Worm (Caenorhabditis elegans) whole organism, L2 larva: Measurements from ENCODE around the gene btb-14.
A peak's percentile ranks its signal among the peaks of the same experiment; 100 is the strongest.

Experiments
- C34F6.9 ChIP-seq: fragments of 150-350 bp; optimal IDR thresholded peaks from 2 replicates; lab custom pipeline; 2014; ENCODE audit warnings: missing biosample characterization, missing genetic modification characterization
- alr-1 ChIP-seq: fragments of 150-350 bp; optimal IDR thresholded peaks from 2 replicates; lab custom pipeline; 2014; ENCODE audit warnings: missing biosample characterization, missing genetic modification characterization
- ama-1 ChIP-seq: fragments of 150-350 bp; optimal IDR thresholded peaks from 2 replicates; lab custom pipeline; 2018; ENCODE audit warnings: inconsistent platforms
- ceh-16 ChIP-seq: fragments of 150-350 bp; optimal IDR thresholded peaks from 2 replicates; lab custom pipeline; 2014; ENCODE audit warnings: missing biosample characterization, missing genetic modification characterization
- egl-27 ChIP-seq: sonication (generic microtip); optimal IDR thresholded peaks from 3 replicates; lab custom pipeline; 2017; ENCODE audit warnings: missing biosample characterization, missing genetic modification reagents, missing genetic modification characterization
- lin-39 ChIP-seq: fragments of 150-350 bp; optimal IDR thresholded peaks from 2 replicates; lab custom pipeline; 2014; ENCODE audit warnings: missing biosample characterization, missing genetic modification reagents, missing genetic modification characterization
- mdl-1 ChIP-seq, 2 experiments: fragments of 150-350 bp in 1 of 2; sonication (generic microtip) in 1 of 2; optimal IDR thresholded peaks; 2 replicates each; lab custom pipeline; 2017; ENCODE audit warnings: missing biosample characterization in 2 of 2, missing genetic modification characterization in 2 of 2
- nhr-11 ChIP-seq: fragments of 150-350 bp; optimal IDR thresholded peaks from 2 replicates; lab custom pipeline; 2014; ENCODE audit warnings: missing biosample characterization, missing genetic modification characterization
- nhr-23 ChIP-seq: fragments of 150-350 bp; optimal IDR thresholded peaks from 2 replicates; lab custom pipeline; 2014; ENCODE audit warnings: missing biosample characterization, missing genetic modification reagents, missing genetic modification characterization
- nhr-25 ChIP-seq: fragments of 150-350 bp; sonication (generic microtip); optimal IDR thresholded peaks from 3 replicates; lab custom pipeline; 2014; ENCODE audit warnings: missing biosample characterization, missing genetic modification characterization
- sma-3 ChIP-seq: sonication (generic microtip); optimal IDR thresholded peaks from 2 replicates; lab custom pipeline; 2016; ENCODE audit warnings: missing genetic modification reagents, missing genetic modification characterization, missing compliant biosample characterization
- unc-39 ChIP-seq: fragments of 150-350 bp; optimal IDR thresholded peaks from 2 replicates; lab custom pipeline; 2014; ENCODE audit warnings: missing biosample characterization, missing genetic modification characterization
- ztf-11 ChIP-seq: sonication (generic microtip); optimal IDR thresholded peaks from 2 replicates; lab custom pipeline; 2017; ENCODE audit warnings: missing biosample characterization, missing genetic modification characterization
- ztf-4 ChIP-seq: fragments of 150-350 bp; optimal IDR thresholded peaks from 2 replicates; lab custom pipeline; 2014; ENCODE audit warnings: missing biosample characterization, missing genetic modification characterization

- TF ChIP-seq unc-39 (tag; lab: Kevin White, UChicago), result no peak
- TF ChIP-seq sma-3 (GFP tag; lab: Kevin White, UChicago), result peak; percentile 28
- TF ChIP-seq alr-1 (tag; lab: Kevin White, UChicago), result no peak
- no peak for TF ChIP-seq nhr-11 (tag; lab: Kevin White, UChicago)
- TF ChIP-seq ama-1, result no peak
- no peak for TF ChIP-seq mdl-1 (tag; optimal IDR thresholded peaks at IDR 0.05; lab: Kevin White, UChicago)
- no peak for TF ChIP-seq lin-39 (tag; lab: Kevin White, UChicago)
- TF ChIP-seq nhr-23 (tag; lab: Kevin White, UChicago), result no peak
- no peak for TF ChIP-seq C34F6.9 (tag; lab: Kevin White, UChicago)
- TF ChIP-seq ceh-16 (tag; lab: Kevin White, UChicago), result no peak
- no peak for TF ChIP-seq ztf-4 (tag; lab: Kevin White, UChicago)
- TF ChIP-seq nhr-25 (tag; lab: Kevin White, UChicago), result no peak
- TF ChIP-seq egl-27 (tag; lab: Kevin White, UChicago), result no peak
- TF ChIP-seq ztf-11 (tag; lab: Kevin White, UChicago), result no peak
These were observed 42.5 kb downstream of the btb-14 start, which contains the start of gene daf-22 for ce11 chrII:12425644-12426222.
